Worm (Caenorhabditis elegans): ENCODE data around the gene abts-4.

The abts-4 gene

DNA sequence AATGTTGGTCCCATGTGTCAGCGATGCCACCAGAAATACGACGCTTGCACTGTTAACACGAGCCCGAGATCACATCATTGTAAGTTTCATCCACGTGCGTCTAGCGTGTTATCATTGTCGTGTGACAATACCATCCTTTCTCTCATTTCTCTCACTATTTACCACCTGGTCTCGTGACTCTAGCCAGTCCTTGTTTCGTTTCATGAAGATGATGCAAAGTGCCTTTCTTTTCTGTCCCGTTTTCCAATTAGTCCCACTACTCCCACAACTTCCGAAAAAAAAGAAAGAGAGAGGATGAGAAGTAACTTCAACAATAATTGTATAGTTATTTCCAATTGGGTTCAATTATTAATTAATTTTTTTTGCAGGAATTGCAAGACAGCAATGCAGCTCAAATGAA lies 18.6 kb downstream of the abts-4 start:
- TF ChIP-seq him-1 (tag; optimal IDR thresholded peaks at IDR 0.05) (no peak), W03F9.2 (tag; optimal IDR thresholded peaks at IDR 0.05) (no peak), dao-5 (tag; optimal IDR thresholded peaks at IDR 0.05) (no peak)

- no peak for TF ChIP-seq dao-5 (tag; optimal IDR thresholded peaks at IDR 0.05)
- peak; percentile 4 for TF ChIP-seq him-1 (tag; optimal IDR thresholded peaks at IDR 0.05)
These were observed 19.4 kb downstream of the abts-4 start, which contains the start of gene mdl-1 for ce11 chrX:6742011-6742683. TSS of gene mdl-1 (plus strand) at chrX:6742351.

ce11 chrX:6741532-6741931 lies 20.0 kb downstream of the abts-4 start:
- TF ChIP-seq him-1 (tag; optimal IDR thresholded peaks at IDR 0.05) (no peak), W03F9.2 (tag; optimal IDR thresholded peaks at IDR 0.05) (peak; percentile 1), dao-5 (tag; optimal IDR thresholded peaks at IDR 0.05) (no peak)

- TF ChIP-seq dao-5 (tag; optimal IDR thresholded peaks at IDR 0.05): no peak
- no peak for TF ChIP-seq him-1 (tag; optimal IDR thresholded peaks at IDR 0.05)
- no peak for TF ChIP-seq W03F9.2 (tag; optimal IDR thresholded peaks at IDR 0.05)
These were observed 20.6 kb downstream of the abts-4 start for ce11 chrX:6740983-6741365.

ce11 chrX:6740282-6740982 lies 21.1 kb downstream of the abts-4 start:
- peak; percentile 38 for TF ChIP-seq him-1 (tag; optimal IDR thresholded peaks at IDR 0.05)
- TF ChIP-seq W03F9.2 (tag; optimal IDR thresholded peaks at IDR 0.05): no peak
- no peak for TF ChIP-seq dao-5 (tag; optimal IDR thresholded peaks at IDR 0.05)

- no peak for TF ChIP-seq W03F9.2 (tag; optimal IDR thresholded peaks at IDR 0.05)
- no peak for TF ChIP-seq dao-5 (tag; optimal IDR thresholded peaks at IDR 0.05)
- TF ChIP-seq him-1 (tag; optimal IDR thresholded peaks at IDR 0.05): peak; percentile 19
These were observed 22.2 kb downstream of the abts-4 start for ce11 chrX:6739034-6740008.

ce11 chrX:6738535-6738934 lies 23.0 kb downstream of the abts-4 start:
- TF ChIP-seq W03F9.2 (tag; optimal IDR thresholded peaks at IDR 0.05) (no peak), dao-5 (tag; optimal IDR thresholded peaks at IDR 0.05) (no peak), him-1 (tag; optimal IDR thresholded peaks at IDR 0.05) (no peak)

ce11 chrX:6737329-6738008 lies 24.1 kb downstream of the abts-4 start:
- no peak for TF ChIP-seq dao-5 (tag; optimal IDR thresholded peaks at IDR 0.05)
- peak; percentile 84 for TF ChIP-seq him-1 (tag; optimal IDR thresholded peaks at IDR 0.05)
- TF ChIP-seq W03F9.2 (tag; optimal IDR thresholded peaks at IDR 0.05): no peak

- TF ChIP-seq dao-5 (tag; optimal IDR thresholded peaks at IDR 0.05): no peak
- no peak for TF ChIP-seq him-1 (tag; optimal IDR thresholded peaks at IDR 0.05)
- peak; percentile 37 for TF ChIP-seq W03F9.2 (tag; optimal IDR thresholded peaks at IDR 0.05)
These were observed 25.1 kb downstream of the abts-4 start for ce11 chrX:6736358-6736991.

DNA sequence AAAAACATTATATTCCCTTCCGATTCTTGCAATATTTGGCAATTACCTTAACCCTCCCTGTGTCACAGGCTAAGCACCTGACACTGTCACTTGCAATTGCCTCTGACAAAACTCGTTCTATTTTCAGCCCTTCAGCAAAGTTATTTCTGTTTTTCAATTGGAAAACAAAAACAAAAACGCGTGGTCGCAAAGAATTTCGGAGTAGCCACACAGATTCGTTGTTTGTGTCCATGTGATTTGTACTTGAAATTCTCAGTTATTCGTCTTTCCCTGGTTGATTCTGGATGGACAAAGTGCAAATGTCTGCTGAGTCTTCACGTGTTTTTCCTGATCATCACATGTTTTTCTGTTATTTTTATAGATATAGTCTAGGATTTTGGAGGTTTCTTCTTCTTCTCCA lies 26.0 kb downstream of the abts-4 start:
- TF ChIP-seq dao-5 (tag; optimal IDR thresholded peaks at IDR 0.05): no peak
- no peak for TF ChIP-seq him-1 (tag; optimal IDR thresholded peaks at IDR 0.05)
- TF ChIP-seq W03F9.2 (tag; optimal IDR thresholded peaks at IDR 0.05): no peak

ce11 chrX:6733201-6733600 lies 28.3 kb downstream of the abts-4 start, which contains the start of gene R03E9.2:
TSS of gene R03E9.2 (minus strand) at chrX:6733301.
- TF ChIP-seq him-1 (tag; optimal IDR thresholded peaks at IDR 0.05) (no peak), dao-5 (tag; optimal IDR thresholded peaks at IDR 0.05) (no peak), W03F9.2 (tag; optimal IDR thresholded peaks at IDR 0.05) (no peak)

- no peak for TF ChIP-seq W03F9.2 (tag; optimal IDR thresholded peaks at IDR 0.05)
- no peak for TF ChIP-seq dao-5 (tag; optimal IDR thresholded peaks at IDR 0.05)
- no peak for TF ChIP-seq him-1 (tag; optimal IDR thresholded peaks at IDR 0.05)
These were observed 31.9 kb downstream of the abts-4 start, which contains the start of gene K11G12.6 for ce11 chrX:6729593-6729992. TSS of gene K11G12.6 (minus strand) at chrX:6729657.

All from whole organism, L4/young adult.